Worm (Caenorhabditis elegans): Measurements from ENCODE around the gene T15B12.2.

The T15B12.2 gene

ce11 chrIII:5254108-5254507, 47.6 kb downstream of the T15B12.2 start, which contains the start of the genes sumv-1 and gop-1:
TSS of gene sumv-1 (minus strand) at chrIII:5254187.
TSS of gene gop-1 (plus strand) at chrIII:5254438.
- TF ChIP-seq nhr-12 (tag; optimal IDR thresholded peaks at IDR 0.05) (no peak), nhr-10 (tag; optimal IDR thresholded peaks at IDR 0.05) (no peak), skn-1 (tag; optimal IDR thresholded peaks at IDR 0.05) (no peak), zag-1 (tag; optimal IDR thresholded peaks at IDR 0.05) (no peak), C34F6.9 (tag; optimal IDR thresholded peaks at IDR 0.05) (no peak), snpc-4 (tag; optimal IDR thresholded peaks at IDR 0.05) (no peak), nhr-129 (tag; optimal IDR thresholded peaks at IDR 0.05) (no peak), nhr-25 (tag; optimal IDR thresholded peaks at IDR 0.05) (no peak), mab-5 (tag; optimal IDR thresholded peaks at IDR 0.05) (no peak), ZK546.5 (tag; optimal IDR thresholded peaks at IDR 0.05) (no peak), lin-39 (tag; optimal IDR thresholded peaks at IDR 0.05) (no peak), nhr-77 (tag; optimal IDR thresholded peaks at IDR 0.05) (no peak)

All from whole organism, L2 larva.